Worm (Caenorhabditis elegans): ENCODE results near the gene oac-39.
"Not testable (repeated sequence)": the region's sequence is repeated elsewhere in the genome, so short reads cannot be mapped to it uniquely, and the experiment has no call there.

Gene oac-39

ce11 chrV:215697-216096, 35.9 kb downstream of the oac-39 start:
- no peak for TF ChIP-seq T26A8.4 (GFP tag; IDR thresholded peaks at IDR 0.05)
- no peak for TF ChIP-seq duxl-1 (tag; optimal IDR thresholded peaks at IDR 0.05; ENCODE audit: poor library complexity)
- no peak for TF ChIP-seq nhr-25 (tag; optimal IDR thresholded peaks at IDR 0.05; ENCODE audit: borderline replicate concordance, insufficient read depth)
- TF ChIP-seq nhr-77 (tag; optimal IDR thresholded peaks at IDR 0.05) = no peak
- no peak for TF ChIP-seq ama-1 (optimal IDR thresholded peaks at IDR 0.05)
- no peak for TF ChIP-seq F26F4.8 (GFP tag; conservative IDR thresholded peaks at IDR 0.05)
- TF ChIP-seq ztf-11 (tag; optimal IDR thresholded peaks at IDR 0.05) = no peak

ce11 chrV:212687-213086, 38.9 kb downstream of the oac-39 start, which contains the start of gene DC2.5:
TSS of gene DC2.5 (minus strand) at chrV:212787.
- TF ChIP-seq madf-9 (GFP tag; conservative IDR thresholded peaks at IDR 0.05); tra-1 (GFP tag; IDR thresholded peaks at IDR 0.05); pha-4 (GFP tag; IDR thresholded peaks at IDR 0.05); pha-4 (tag; optimal IDR thresholded peaks at IDR 0.05): not testable (repeated sequence)

ce11 chrV:211388-212168, 40.0 kb downstream of the oac-39 start:
- TF ChIP-seq dve-1 (tag; optimal IDR thresholded peaks at IDR 0.05; ENCODE audit: insufficient read depth) (peak; percentile 73), lsy-2 (tag; optimal IDR thresholded peaks at IDR 0.05) (peak in 1 of 2 experiments; percentile 46), mep-1 (tag; optimal IDR thresholded peaks at IDR 0.05) (peak; percentile 60), unc-62 (GFP tag; optimal IDR thresholded peaks at IDR 0.05 in 1 of 2) (peak in 1 of 2 experiments; percentile 37), unc-62 (tag; optimal IDR thresholded peaks at IDR 0.05) (no peak), T26A8.4 (GFP tag; IDR thresholded peaks at IDR 0.05) (no peak), daf-16 (GFP tag; optimal IDR thresholded peaks at IDR 0.05) (no peak), daf-16 (tag; optimal IDR thresholded peaks at IDR 0.05) (peak; percentile 70), ztf-7 (tag; optimal IDR thresholded peaks at IDR 0.05) (peak; percentile 50), pqm-1 (tag; optimal IDR thresholded peaks at IDR 0.05) (no peak)

- TF ChIP-seq snpc-1.2 (GFP tag; IDR thresholded peaks at IDR 0.05) (no peak), tra-1 (GFP tag; IDR thresholded peaks at IDR 0.05) (no peak), ceh-82 (tag; optimal IDR thresholded peaks at IDR 0.05) (no peak), aha-1 (tag) (no peak), T20F7.1 (GFP tag; optimal IDR thresholded peaks at IDR 0.05) (no peak), dve-1 (tag; optimal IDR thresholded peaks at IDR 0.05; ENCODE audit: insufficient read depth) (no peak), unc-39 (tag; optimal IDR thresholded peaks at IDR 0.05) (no peak), lin-38 (GFP tag; IDR thresholded peaks at IDR 0.05) (no peak), skn-1 (tag; optimal IDR thresholded peaks at IDR 0.05) (no peak), fos-1 (tag; optimal IDR thresholded peaks at IDR 0.05) (no peak), R02D3.7 (tag; optimal IDR thresholded peaks at IDR 0.05) (no peak), ctbp-1 (GFP tag; IDR thresholded peaks at IDR 0.05) (no peak), saeg-2 (GFP tag; IDR thresholded peaks at IDR 0.05) (no peak), egl-27 (tag; optimal IDR thresholded peaks at IDR 0.05) (no peak), sdz-12 (GFP tag; optimal IDR thresholded peaks at IDR 0.05) (no peak), daf-8 (GFP tag; IDR thresholded peaks at IDR 0.05) (no peak)
Measured at ce11 chrV:206814-207213, 44.7 kb downstream of the oac-39 start.

ce11 chrV:203855-204432, 47.6 kb downstream of the oac-39 start, which contains the start of gene lec-12:
TSS of gene lec-12 (plus strand) at chrV:204382.
- TF ChIP-seq zfp-2 (tag; optimal IDR thresholded peaks at IDR 0.05) = no peak
- TF ChIP-seq mep-1 (tag; optimal IDR thresholded peaks at IDR 0.05) = peak; percentile 39
- TF ChIP-seq daf-19 (GFP tag; conservative IDR thresholded peaks at IDR 0.05) = no peak
- no peak for TF ChIP-seq T26A8.4 (GFP tag; IDR thresholded peaks at IDR 0.05)
- TF ChIP-seq dmd-8 (GFP tag; IDR thresholded peaks at IDR 0.05) = no peak
- TF ChIP-seq hlh-11 (tag; optimal IDR thresholded peaks at IDR 0.05) = no peak
- TF ChIP-seq Y75B8A.6 (GFP tag; IDR thresholded peaks at IDR 0.05) = no peak
- peak; percentile 25 for TF ChIP-seq nhr-102 (tag; optimal IDR thresholded peaks at IDR 0.05)
- TF ChIP-seq fkh-10 (GFP tag; optimal IDR thresholded peaks at IDR 0.05) = no peak
- TF ChIP-seq madf-5 (GFP tag; IDR thresholded peaks at IDR 0.05) = no peak
- no peak for TF ChIP-seq snpc-1.2 (GFP tag; IDR thresholded peaks at IDR 0.05)
- TF ChIP-seq ceh-28 (tag; optimal IDR thresholded peaks at IDR 0.05) = no peak
- TF ChIP-seq F49E8.2 (tag; optimal IDR thresholded peaks at IDR 0.05; ENCODE audit: borderline replicate concordance) = no peak
- TF ChIP-seq zip-2 (tag; optimal IDR thresholded peaks at IDR 0.05) = peak; percentile 79
